Worm (Caenorhabditis elegans) whole organism, late embryonic: Measurements from ENCODE around the gene F10E9.12.

Experiments
- ama-1 ChIP-seq: fragments of 150-350 bp; optimal IDR thresholded peaks from 2 replicates; lab custom pipeline; 2014
- ceh-18 ChIP-seq: sonication (generic microtip); optimal IDR thresholded peaks from 2 replicates; lab custom pipeline; 2016; ENCODE audit warnings: missing genetic modification characterization, missing compliant biosample characterization
- ceh-22 ChIP-seq: sonication (generic microtip); optimal IDR thresholded peaks from 2 replicates; lab custom pipeline; 2017; ENCODE audit warnings: missing biosample characterization, missing genetic modification characterization
- che-1 ChIP-seq: sonication (generic microtip); optimal IDR thresholded peaks from 2 replicates; lab custom pipeline; 2016; ENCODE audit warnings: mild to moderate bottlenecking, missing genetic modification characterization, missing compliant biosample characterization
- eyg-1 ChIP-seq: sonication (generic microtip); optimal IDR thresholded peaks from 2 replicates; lab custom pipeline; 2016; ENCODE audit warnings: missing genotype, missing genetic modification characterization, missing compliant biosample characterization
- hlh-30 ChIP-seq: sonication (generic microtip); optimal IDR thresholded peaks from 2 replicates; lab custom pipeline; 2017; ENCODE audit warnings: antibody characterized with exemption, missing genetic modification characterization, missing compliant biosample characterization; ENCODE audit not compliant: insufficient read depth
- hlh-6 ChIP-seq: sonication (generic microtip); optimal IDR thresholded peaks from 2 replicates; lab custom pipeline; 2016; ENCODE audit warnings: missing genotype, missing genetic modification characterization, missing compliant biosample characterization
- odd-2 ChIP-seq: sonication (generic microtip); optimal IDR thresholded peaks from 2 replicates; lab custom pipeline; 2017; ENCODE audit warnings: antibody characterized with exemption, mild to moderate bottlenecking, missing genetic modification characterization, missing compliant biosample characterization
- pag-3 ChIP-seq: sonication (generic microtip); optimal IDR thresholded peaks from 2 replicates; lab custom pipeline; 2016; ENCODE audit warnings: missing compliant biosample characterization, missing genetic modification characterization, borderline replicate concordance
- pat-9 ChIP-seq: fragments of 200-800 bp; sonication (Bioruptor generic); optimal IDR thresholded peaks from 2 replicates; lab custom pipeline; 2018; ENCODE audit warnings: mild to moderate bottlenecking, missing genetic modification characterization, moderate library complexity, missing compliant biosample characterization
- pax-1 ChIP-seq: fragments of 150-350 bp; optimal IDR thresholded peaks from 2 replicates; lab custom pipeline; 2014; ENCODE audit warnings: missing biosample characterization, missing genetic modification characterization
- pha-2 ChIP-seq: sonication (generic microtip); optimal IDR thresholded peaks from 2 replicates; lab custom pipeline; 2017; ENCODE audit warnings: mild to moderate bottlenecking, missing genetic modification characterization, missing compliant biosample characterization
- pros-1 ChIP-seq: fragments of 150-350 bp; optimal IDR thresholded peaks from 2 replicates; lab custom pipeline; 2014; ENCODE audit warnings: missing biosample characterization, missing genetic modification reagents, missing genetic modification characterization
- tbx-2 ChIP-seq: sonication (generic microtip); optimal IDR thresholded peaks from 2 replicates; lab custom pipeline; 2016; ENCODE audit warnings: missing genetic modification characterization, missing compliant biosample characterization

Gene F10E9.12

ce11 chrIII:8375000-8375399 lies 50.7 kb downstream of the F10E9.12 start, which contains the start of gene met-2:
Gene met-2 (plus strand): TSS chrIII:8375300.
- TF ChIP-seq ceh-22 (tag; lab: Kevin White, UChicago) (no peak), pax-1 (no peak), pat-9 (tag; lab: Kevin White, UChicago) (no peak), ceh-18 (tag; lab: Kevin White, UChicago) (no peak), hlh-30 (tag; lab: Kevin White, UChicago) (no peak), pag-3 (tag; lab: Kevin White, UChicago) (no peak), pha-2 (tag; lab: Kevin White, UChicago) (no peak), tbx-2 (no peak), che-1 (no peak), odd-2 (no peak), ama-1 (lab: Kevin White, UChicago) (no peak), pros-1 (tag; lab: Kevin White, UChicago) (no peak), eyg-1 (tag; lab: Kevin White, UChicago) (no peak), hlh-6 (tag; lab: Kevin White, UChicago) (no peak)
